Worm (Caenorhabditis elegans) whole organism, mixed stage, embryonic: ENCODE results near the gene nas-11.

Source experiments
- blmp-1 ChIP-seq: fragments of 150-350 bp; optimal IDR thresholded peaks from 2 replicates; lab custom pipeline; 2014; ENCODE audit warnings: missing biosample characterization, missing genetic modification characterization
- ceh-43 ChIP-seq: fragments of 200-800 bp; sonication (Bioruptor generic); optimal IDR thresholded peaks from 2 replicates; lab custom pipeline; 2018; ENCODE audit warnings: mild to moderate bottlenecking, missing genetic modification characterization, moderate library complexity, missing compliant biosample characterization
- ceh-83 ChIP-seq: fragments of 200-800 bp; sonication (Bioruptor generic); optimal IDR thresholded peaks from 2 replicates; lab custom pipeline; 2018; ENCODE audit warnings: mild to moderate bottlenecking, missing genetic modification characterization, missing compliant biosample characterization
- ces-1 ChIP-seq: fragments of 150-350 bp; optimal IDR thresholded peaks from 2 replicates; lab custom pipeline; 2014; ENCODE audit warnings: missing biosample characterization, missing genetic modification reagents, missing genetic modification characterization
- cnd-1 ChIP-seq: fragments of 200-800 bp; sonication (Bioruptor generic); optimal IDR thresholded peaks from 2 replicates; lab custom pipeline; 2018; ENCODE audit warnings: mild to moderate bottlenecking, missing genetic modification characterization, missing compliant biosample characterization
- drap-1 ChIP-seq: fragments of 200-800 bp; sonication (Bioruptor generic); optimal IDR thresholded peaks from 3 replicates; lab custom pipeline; 2018; ENCODE audit warnings: mild to moderate bottlenecking, missing genetic modification characterization, missing compliant biosample characterization
- elt-1 ChIP-seq: sonication (generic microtip); optimal IDR thresholded peaks from 2 replicates; lab custom pipeline; 2017; ENCODE audit warnings: missing genetic modification characterization, mild to moderate bottlenecking, missing compliant biosample characterization, antibody characterized with exemption, moderate library complexity, borderline replicate concordance; ENCODE audit not compliant: insufficient read depth
- flh-1 ChIP-seq: fragments of 200-800 bp; sonication (Bioruptor generic); optimal IDR thresholded peaks from 2 replicates; lab custom pipeline; 2018; ENCODE audit warnings: mild to moderate bottlenecking, missing genetic modification characterization, moderate library complexity, missing compliant biosample characterization
- ham-2 ChIP-seq: fragments of 200-800 bp; sonication (Bioruptor generic); optimal IDR thresholded peaks from 2 replicates; lab custom pipeline; 2018; ENCODE audit warnings: mild to moderate bottlenecking, missing genetic modification characterization, missing compliant biosample characterization
- hlh-1 ChIP-seq: fragments of 150-350 bp; optimal IDR thresholded peaks from 2 replicates; lab custom pipeline; 2014; ENCODE audit warnings: missing biosample characterization, missing genetic modification reagents, missing genetic modification characterization
- lin-13 ChIP-seq: fragments of 150-350 bp; optimal IDR thresholded peaks from 2 replicates; lab custom pipeline; 2014; ENCODE audit warnings: missing biosample characterization, missing genetic modification characterization
- lin-32 ChIP-seq: fragments of 200-800 bp; sonication (Bioruptor generic); optimal IDR thresholded peaks from 2 replicates; lab custom pipeline; 2018; ENCODE audit warnings: mild to moderate bottlenecking, missing genetic modification characterization, missing compliant biosample characterization
- mab-5 ChIP-seq: fragments of 150-350 bp; optimal IDR thresholded peaks from 2 replicates; lab custom pipeline; 2014; ENCODE audit warnings: missing biosample characterization, missing genetic modification characterization
- mep-1 ChIP-seq: fragments of 150-350 bp; optimal IDR thresholded peaks from 2 replicates; lab custom pipeline; 2017; ENCODE audit warnings: missing biosample characterization, missing genetic modification reagents, missing genetic modification characterization, inconsistent platforms
- mls-2 ChIP-seq: sonication (generic microtip); optimal IDR thresholded peaks from 2 replicates; lab custom pipeline; 2016; ENCODE audit warnings: mild to moderate bottlenecking, missing genetic modification characterization, moderate library complexity, missing compliant biosample characterization
- nhr-2 ChIP-seq: fragments of 150-350 bp; optimal IDR thresholded peaks from 2 replicates; lab custom pipeline; 2014; ENCODE audit warnings: missing biosample characterization, missing genetic modification characterization
- nhr-237 ChIP-seq: fragments of 150-350 bp; optimal IDR thresholded peaks from 2 replicates; lab custom pipeline; 2014; ENCODE audit warnings: missing biosample characterization, missing genetic modification characterization
- nhr-76 ChIP-seq: sonication (generic microtip); optimal IDR thresholded peaks from 2 replicates; lab custom pipeline; 2017; ENCODE audit warnings: missing biosample characterization, missing genetic modification characterization
- pha-4 ChIP-seq: fragments of 150-350 bp; optimal IDR thresholded peaks from 2 replicates; lab custom pipeline; 2018; ENCODE audit warnings: missing biosample characterization, missing genetic modification reagents, missing genetic modification characterization
- sem-2 ChIP-seq: fragments of 200-800 bp; sonication (Bioruptor generic); optimal IDR thresholded peaks from 2 replicates; lab custom pipeline; 2018; ENCODE audit warnings: mild to moderate bottlenecking, missing genetic modification characterization, missing compliant biosample characterization
- snpc-4 ChIP-seq: fragments of 150-350 bp; optimal IDR thresholded peaks from 2 replicates; lab custom pipeline; 2014; ENCODE audit warnings: missing biosample characterization, missing genetic modification characterization
- unc-120 ChIP-seq: sonication (generic microtip); optimal IDR thresholded peaks from 2 replicates; lab custom pipeline; 2017; ENCODE audit warnings: missing genetic modification characterization, missing compliant biosample characterization; ENCODE audit not compliant: poor library complexity, severe bottlenecking
- unc-62 ChIP-seq: fragments of 150-350 bp; optimal IDR thresholded peaks from 2 replicates; lab custom pipeline; 2014; ENCODE audit warnings: missing biosample characterization, missing genetic modification reagents, missing genetic modification characterization
- zip-8 ChIP-seq: fragments of 150-350 bp; optimal IDR thresholded peaks from 2 replicates; lab custom pipeline; 2014; ENCODE audit warnings: missing biosample characterization, missing genetic modification characterization

nas-11 gene

DNA sequence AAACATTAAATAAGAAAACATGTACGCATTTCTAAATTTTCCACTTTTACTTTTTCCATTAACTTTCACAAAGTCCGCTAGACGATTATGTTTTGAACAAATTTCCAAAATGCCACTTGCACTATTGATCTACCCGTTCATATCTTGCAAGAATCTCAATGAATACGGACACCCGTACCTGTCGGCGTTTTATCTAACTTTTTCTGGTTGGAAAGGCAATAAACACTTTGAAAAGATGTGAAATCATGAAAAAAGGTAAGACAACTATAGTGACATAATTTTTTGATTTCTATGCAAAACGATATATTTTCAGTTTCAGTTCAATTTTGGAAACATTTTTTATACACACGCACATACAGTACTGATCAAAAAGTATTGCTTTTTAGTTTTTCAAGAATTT, 41.7 kb upstream of the nas-11 start:
- no peak for TF ChIP-seq ceh-83 (GFP tag; lab: Kevin White, UChicago)
- TF ChIP-seq mab-5: no peak
- no peak for TF ChIP-seq drap-1 (GFP tag; lab: Kevin White, UChicago)
- no peak for TF ChIP-seq nhr-2 (tag; lab: Kevin White, UChicago)
- TF ChIP-seq snpc-4: no peak
- TF ChIP-seq sem-2 (GFP tag; lab: Kevin White, UChicago): no peak

ce11 chrX:6672519-6672918, 40.9 kb upstream of the nas-11 start, which contains the start of gene col-172:
TSS of gene col-172 (plus strand) at chrX:6672819.
- TF ChIP-seq snpc-4: no peak
- no peak for TF ChIP-seq unc-62 (GFP tag; lab: Kevin White, UChicago)
- TF ChIP-seq drap-1 (GFP tag; lab: Kevin White, UChicago): no peak
- TF ChIP-seq lin-13 (tag; lab: Kevin White, UChicago): no peak
- no peak for TF ChIP-seq nhr-76
- TF ChIP-seq flh-1 (GFP tag; lab: Kevin White, UChicago): no peak
- no peak for TF ChIP-seq ceh-43 (GFP tag; lab: Kevin White, UChicago)
- no peak for TF ChIP-seq blmp-1 (tag; lab: Kevin White, UChicago)
- TF ChIP-seq sem-2 (GFP tag; lab: Kevin White, UChicago): no peak
- TF ChIP-seq nhr-2 (tag; lab: Kevin White, UChicago): no peak
- TF ChIP-seq ham-2 (GFP tag; lab: Kevin White, UChicago): no peak
- no peak for TF ChIP-seq zip-8 (tag; lab: Kevin White, UChicago)
- TF ChIP-seq nhr-237 (tag; lab: Kevin White, UChicago): no peak
- TF ChIP-seq, all 35 proteins: peak for 0

DNA sequence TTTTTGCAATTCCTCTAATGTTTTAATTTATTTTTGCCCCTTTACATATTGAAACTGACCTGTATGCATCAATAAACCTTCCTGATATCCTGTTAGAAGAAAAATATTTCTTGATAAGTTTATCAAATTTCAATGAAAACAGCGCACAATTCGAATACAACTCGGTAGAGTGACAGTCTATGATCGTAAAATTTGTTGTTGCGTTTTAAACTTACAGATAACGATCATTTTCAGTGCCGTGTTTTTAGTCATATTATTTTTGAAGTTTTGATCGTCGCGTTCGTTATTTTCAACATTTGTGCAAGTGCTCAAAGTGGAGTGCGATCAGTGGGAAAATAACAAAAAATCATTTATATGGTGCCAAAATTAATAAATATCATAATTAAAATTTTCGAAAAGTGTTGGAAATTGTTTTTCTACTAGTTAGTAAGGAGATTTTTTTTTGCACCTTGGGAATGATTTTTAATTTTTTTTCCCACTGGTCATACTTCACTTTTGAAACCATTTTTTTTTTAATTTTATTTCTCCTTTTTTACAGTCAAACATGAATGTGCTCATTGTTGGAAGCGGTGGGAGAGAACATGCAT, 39.0 kb upstream of the nas-11 start, which contains the start of gene F38B6.4:
Gene F38B6.4 (plus strand): TSS at position 537 of the 587 bp plus-strand sequence.
- TF ChIP-seq mep-1 (tag; lab: Kevin White, UChicago): no peak

- TF ChIP-seq nhr-2 (tag; lab: Kevin White, UChicago) (no peak), nhr-237 (tag; lab: Kevin White, UChicago) (no peak), mep-1 (tag; lab: Kevin White, UChicago) (no peak), ces-1 (no peak), lin-13 (tag; lab: Kevin White, UChicago) (no peak), snpc-4 (no peak), nhr-76 (no peak), lin-32 (no peak), elt-1 (tag; lab: Kevin White, UChicago) (no peak), sem-2 (GFP tag; lab: Kevin White, UChicago) (no peak)
Measured at ce11 chrX:6682683-6683082, 30.7 kb upstream of the nas-11 start, which contains the start of gene F38B6.8. TSS of gene F38B6.8 (minus strand) at chrX:6682783.

DNA sequence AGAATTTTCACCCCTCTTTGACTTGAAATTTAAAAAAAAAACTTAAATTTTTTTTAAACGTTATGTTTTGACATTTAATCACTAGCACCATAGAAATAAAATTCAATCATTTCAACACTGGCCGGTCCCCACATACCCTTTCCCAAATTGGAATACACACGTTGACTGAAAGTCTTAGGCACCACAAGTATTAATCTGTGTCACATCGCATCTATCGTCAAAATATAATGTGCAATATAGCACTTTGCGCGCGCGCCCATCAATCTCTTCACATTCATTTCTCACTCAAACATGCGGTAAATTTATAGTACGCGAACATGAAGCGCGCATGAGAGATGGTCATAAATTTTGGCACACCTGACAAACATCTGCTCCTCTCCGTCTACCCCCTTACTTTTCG, 26.0 kb upstream of the nas-11 start:
- TF ChIP-seq unc-62 (GFP tag; lab: Kevin White, UChicago): peak; percentile 6
- TF ChIP-seq hlh-1 (tag; lab: Kevin White, UChicago): no peak
- TF ChIP-seq ham-2 (GFP tag; lab: Kevin White, UChicago): no peak

DNA sequence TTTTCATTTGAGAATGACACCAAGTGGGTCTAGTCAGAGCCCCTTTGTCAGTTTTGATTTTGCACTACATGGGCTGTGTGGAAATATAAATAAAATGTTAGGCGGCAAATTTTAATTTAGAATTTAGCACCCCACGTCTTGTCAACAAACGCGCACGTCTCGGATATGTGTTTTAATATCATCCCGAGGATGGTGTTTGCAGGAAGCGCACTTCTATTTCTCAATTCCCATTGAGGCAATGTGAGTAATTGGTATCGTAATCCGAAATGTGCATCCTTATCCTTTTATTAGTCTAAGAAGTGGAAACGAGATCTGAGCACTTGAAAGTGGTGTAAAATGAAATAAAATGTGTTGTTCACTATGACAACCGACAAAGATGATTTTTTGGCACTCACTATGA, 25.6 kb upstream of the nas-11 start:
- TF ChIP-seq mep-1 (tag; lab: Kevin White, UChicago): no peak
- no peak for TF ChIP-seq pha-4 (tag; lab: Kevin White, UChicago)
- TF ChIP-seq ces-1: peak; percentile 37
- no peak for TF ChIP-seq lin-13 (tag; lab: Kevin White, UChicago)
- no peak for TF ChIP-seq nhr-76
- TF ChIP-seq lin-32: no peak
- TF ChIP-seq, all 35 proteins: peak for 1

ce11 chrX:6688953-6689562, 24.3 kb upstream of the nas-11 start:
- TF ChIP-seq cnd-1 (tag; lab: Kevin White, UChicago): no peak
- peak; percentile 17 for TF ChIP-seq lin-32
- peak; percentile 56 for TF ChIP-seq zip-8 (tag; lab: Kevin White, UChicago)
- TF ChIP-seq unc-62 (GFP tag; lab: Kevin White, UChicago): no peak
- TF ChIP-seq mls-2 (tag; lab: Kevin White, UChicago): peak; percentile 34
- no peak for TF ChIP-seq sem-2 (GFP tag; lab: Kevin White, UChicago)
- TF ChIP-seq unc-120 (tag; lab: Kevin White, UChicago): no peak
